Worm (Caenorhabditis elegans): ENCODE measurements around the gene F46E10.3.

Gene F46E10.3

DNA sequence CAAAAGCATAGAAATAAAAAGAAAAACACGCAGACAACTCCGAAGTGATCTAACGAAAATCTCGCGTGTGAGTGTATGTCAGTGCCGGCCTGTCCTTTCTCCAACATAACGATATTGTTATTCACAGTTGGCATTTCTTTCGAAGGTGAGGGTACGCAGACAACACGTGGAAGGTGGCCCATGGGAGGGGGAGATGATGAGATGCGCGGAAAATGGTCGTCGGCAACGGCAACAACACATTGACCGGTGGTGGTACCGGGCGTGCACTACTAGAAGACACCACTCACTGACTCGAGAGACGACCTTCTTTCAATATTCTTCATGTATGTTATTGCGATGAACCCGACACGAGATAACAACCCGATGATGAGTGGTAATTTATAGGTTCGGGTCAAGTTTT lies 26.9 kb downstream of the F46E10.3 start:
- TF ChIP-seq nhr-23 (tag; optimal IDR thresholded peaks at IDR 0.05) (peak; percentile 6), lsy-12 (tag; optimal IDR thresholded peaks at IDR 0.05) (peak; percentile 9), nhr-25 (tag; optimal IDR thresholded peaks at IDR 0.05) (peak; percentile 41), pqm-1 (tag; optimal IDR thresholded peaks at IDR 0.05) (no peak)

DNA sequence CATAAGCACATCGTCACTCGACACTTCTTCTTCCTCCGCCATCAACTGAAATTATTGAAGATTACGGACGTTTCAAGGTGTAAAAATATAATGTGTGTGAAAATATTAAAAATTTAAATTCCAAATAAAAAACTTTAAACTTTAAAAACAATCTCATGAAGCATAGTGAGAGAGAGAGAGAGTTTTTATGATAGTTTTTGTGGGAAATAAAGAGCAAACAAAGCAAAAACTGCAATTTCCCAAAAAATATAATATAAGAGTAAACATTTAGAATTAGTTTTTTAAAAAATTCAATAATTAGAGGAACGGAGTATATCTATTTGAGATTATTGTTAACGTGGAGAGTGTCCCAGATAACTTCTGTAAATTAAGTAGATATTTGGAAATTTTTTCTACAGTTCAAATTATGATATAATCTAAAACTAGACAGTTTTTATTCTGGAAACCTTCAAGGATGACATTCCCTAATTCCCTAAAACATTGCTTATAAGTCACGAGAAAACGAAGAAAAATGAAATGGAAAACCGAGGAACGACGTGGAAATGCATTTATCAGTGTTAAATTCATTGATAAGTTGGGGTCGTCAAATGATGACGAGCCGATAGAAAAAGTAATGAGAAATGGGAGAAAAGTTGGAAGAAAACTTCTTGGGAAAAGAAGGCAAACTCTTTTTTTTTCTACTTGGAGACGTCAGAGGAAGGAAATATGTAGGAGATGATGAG lies 28.5 kb downstream of the F46E10.3 start, which contains the start of gene dre-1:
Gene dre-1, minus strand, starts transcription at position 51 of the 722 bp plus-strand sequence.
- peak; percentile 3 for TF ChIP-seq pha-4 (tag; optimal IDR thresholded peaks at IDR 0.05)
- no peak for TF ChIP-seq nhr-23 (tag; optimal IDR thresholded peaks at IDR 0.05)
- no peak for TF ChIP-seq eor-1 (tag; optimal IDR thresholded peaks at IDR 0.05)
- no peak for TF ChIP-seq mdl-1 (tag; optimal IDR thresholded peaks at IDR 0.05)
- TF ChIP-seq pqm-1 (tag; optimal IDR thresholded peaks at IDR 0.05) = no peak
- TF ChIP-seq elt-2 (tag; optimal IDR thresholded peaks at IDR 0.05) = peak; percentile 67
- no peak for TF ChIP-seq tbx-2 (tag; optimal IDR thresholded peaks at IDR 0.05)

DNA sequence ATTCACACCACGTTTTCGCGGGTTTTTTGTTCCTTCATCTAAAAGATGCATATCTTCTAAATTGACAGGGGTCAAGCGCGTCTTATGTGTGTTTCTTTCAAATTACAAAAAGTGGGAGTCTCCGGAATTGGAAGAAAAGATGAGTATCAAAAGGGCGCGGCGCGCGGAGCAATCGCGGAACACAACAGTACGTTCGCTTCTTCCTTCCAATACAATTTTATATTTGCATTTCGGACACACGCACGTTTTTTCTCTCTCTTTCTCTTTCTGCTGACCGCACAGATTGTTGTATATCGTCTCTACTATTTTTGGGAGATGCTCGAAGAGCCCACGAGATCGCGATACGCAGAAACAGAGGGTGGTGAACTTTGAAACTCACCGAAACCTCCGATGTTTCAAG lies 30.2 kb downstream of the F46E10.3 start:
- TF ChIP-seq ceh-16 (tag; optimal IDR thresholded peaks at IDR 0.05) (no peak), egl-5 (tag; optimal IDR thresholded peaks at IDR 0.05) (no peak), nhr-23 (tag; optimal IDR thresholded peaks at IDR 0.05) (no peak), nhr-77 (tag; optimal IDR thresholded peaks at IDR 0.05) (no peak), eor-1 (tag; optimal IDR thresholded peaks at IDR 0.05) (no peak), fos-1 (tag; optimal IDR thresholded peaks at IDR 0.05) (no peak), aly-2 (tag; optimal IDR thresholded peaks at IDR 0.05) (no peak), unc-39 (tag; optimal IDR thresholded peaks at IDR 0.05) (no peak), lin-39 (tag; optimal IDR thresholded peaks at IDR 0.05) (no peak), nhr-12 (tag; optimal IDR thresholded peaks at IDR 0.05) (no peak), elt-2 (tag; optimal IDR thresholded peaks at IDR 0.05) (no peak), nhr-67 (tag; optimal IDR thresholded peaks at IDR 0.05) (no peak), ceh-9 (tag; optimal IDR thresholded peaks at IDR 0.05) (no peak), snpc-4 (tag; optimal IDR thresholded peaks at IDR 0.05) (no peak), lsy-12 (tag; optimal IDR thresholded peaks at IDR 0.05) (no peak), sea-2 (GFP tag; optimal IDR thresholded peaks at IDR 0.05) (no peak), pqm-1 (tag; optimal IDR thresholded peaks at IDR 0.05) (no peak), lin-15B (tag; optimal IDR thresholded peaks at IDR 0.05) (no peak), fkh-2 (tag; optimal IDR thresholded peaks at IDR 0.05) (no peak)

DNA sequence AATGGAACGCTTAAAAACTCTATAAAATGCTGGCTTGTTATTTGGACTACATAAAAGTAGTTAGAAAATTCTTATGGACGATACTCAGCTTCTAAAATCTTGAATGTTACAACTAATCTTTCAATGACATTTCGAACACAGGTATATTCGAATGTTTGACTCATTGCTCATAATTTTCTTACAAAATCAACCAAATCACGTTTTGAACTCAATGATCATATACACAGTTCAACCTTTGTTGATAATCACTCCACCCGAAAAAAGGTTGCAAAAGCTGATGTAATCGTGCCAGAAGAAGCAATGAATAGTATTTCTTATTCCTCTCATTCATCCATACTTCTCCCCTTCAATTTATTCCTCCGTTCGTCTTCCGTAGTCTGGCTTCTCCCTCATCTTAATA lies 31.1 kb downstream of the F46E10.3 start, which contains the start of gene K04A8.20:
Gene K04A8.20, plus strand, starts transcription at position 301 of the 400 bp plus-strand sequence.
- TF ChIP-seq ceh-16 (tag; optimal IDR thresholded peaks at IDR 0.05) = no peak
- no peak for TF ChIP-seq nhr-43 (tag; optimal IDR thresholded peaks at IDR 0.05; ENCODE audit: poor library complexity, severe bottlenecking)
- no peak for TF ChIP-seq elt-3 (tag; optimal IDR thresholded peaks at IDR 0.05)
- TF ChIP-seq mdl-1 (tag; optimal IDR thresholded peaks at IDR 0.05) = no peak
- TF ChIP-seq nhr-12 (tag; optimal IDR thresholded peaks at IDR 0.05) = no peak
- TF ChIP-seq skn-1 (tag; optimal IDR thresholded peaks at IDR 0.05) = no peak
- no peak for TF ChIP-seq nhr-28 (tag; optimal IDR thresholded peaks at IDR 0.05)
- TF ChIP-seq ama-1 (optimal IDR thresholded peaks at IDR 0.05) = no peak
- no peak for TF ChIP-seq mml-1 (tag; optimal IDR thresholded peaks at IDR 0.05)
- TF ChIP-seq ceh-28 (tag; optimal IDR thresholded peaks at IDR 0.05) = no peak
- no peak for TF ChIP-seq ceh-9 (tag; optimal IDR thresholded peaks at IDR 0.05)
- TF ChIP-seq nhr-23 (tag; optimal IDR thresholded peaks at IDR 0.05) = no peak
- TF ChIP-seq lin-39 (tag; optimal IDR thresholded peaks at IDR 0.05) = no peak
- no peak for TF ChIP-seq aly-2 (tag; optimal IDR thresholded peaks at IDR 0.05)
- no peak for TF ChIP-seq R02D3.7 (tag; optimal IDR thresholded peaks at IDR 0.05)
- TF ChIP-seq unc-39 (tag; optimal IDR thresholded peaks at IDR 0.05) = no peak
- no peak for TF ChIP-seq fkh-10 (GFP tag; optimal IDR thresholded peaks at IDR 0.05)
- no peak for TF ChIP-seq jun-1 (tag; optimal IDR thresholded peaks at IDR 0.05)
- no peak for TF ChIP-seq egl-5 (tag; optimal IDR thresholded peaks at IDR 0.05)
- no peak for TF ChIP-seq nhr-67 (tag; optimal IDR thresholded peaks at IDR 0.05)

DNA sequence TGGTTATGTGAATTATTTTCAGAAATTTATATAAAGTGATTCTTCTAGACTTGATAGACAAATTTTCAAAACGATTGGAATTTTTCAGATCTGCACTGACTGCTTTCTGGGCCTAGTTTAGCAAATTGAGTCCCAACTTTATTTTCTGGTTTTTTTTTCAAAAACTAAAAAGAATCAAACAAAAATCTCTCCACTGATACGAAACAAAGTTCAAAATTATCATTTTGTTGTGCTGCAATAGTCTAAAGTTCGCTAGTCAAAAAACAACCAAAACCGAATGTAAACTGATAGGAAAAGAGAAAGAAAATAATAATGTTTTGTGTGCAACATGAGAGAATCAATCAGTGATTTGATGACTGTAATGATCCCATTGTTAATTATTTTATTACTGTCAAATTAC lies 31.8 kb downstream of the F46E10.3 start, which contains the start of gene lipl-4:
Gene lipl-4, plus strand, starts transcription at position 301 of the 400 bp plus-strand sequence.
- no peak for TF ChIP-seq ceh-28 (tag; optimal IDR thresholded peaks at IDR 0.05)
- no peak for TF ChIP-seq nhr-43 (tag; optimal IDR thresholded peaks at IDR 0.05; ENCODE audit: poor library complexity, severe bottlenecking)
- peak; percentile 5 for TF ChIP-seq pha-4 (tag; optimal IDR thresholded peaks at IDR 0.05)
- peak; percentile 18 for TF ChIP-seq pqm-1 (tag; optimal IDR thresholded peaks at IDR 0.05)

All from whole organism, L3 larva.